Worm (Caenorhabditis elegans): ENCODE measurements around the gene unc-3.

- TF ChIP-seq madf-2 (tag; optimal IDR thresholded peaks at IDR 0.05) (no peak), ama-1 (optimal IDR thresholded peaks at IDR 0.05) (no peak), T23F11.4 (GFP tag; optimal IDR thresholded peaks at IDR 0.05) (no peak), syd-9 (tag; optimal IDR thresholded peaks at IDR 0.05) (no peak), sox-2 (GFP tag; IDR thresholded peaks at IDR 0.05) (no peak), pag-3 (tag; optimal IDR thresholded peaks at IDR 0.05; ENCODE audit: borderline replicate concordance) (no peak), K09A11.1 (tag; optimal IDR thresholded peaks at IDR 0.05; ENCODE audit: insufficient read depth) (no peak), sox-4 (tag; optimal IDR thresholded peaks at IDR 0.05) (no peak), pha-4 (tag; optimal IDR thresholded peaks at IDR 0.05) (no peak)
These were observed 37.4 kb downstream of the unc-3 start, which contains the start of gene atf-4 for ce11 chrX:14810718-14811117.

Data from whole organism, late embryonic.